Worm (Caenorhabditis elegans): ENCODE data around the gene denn-4.

Gene denn-4

DNA sequence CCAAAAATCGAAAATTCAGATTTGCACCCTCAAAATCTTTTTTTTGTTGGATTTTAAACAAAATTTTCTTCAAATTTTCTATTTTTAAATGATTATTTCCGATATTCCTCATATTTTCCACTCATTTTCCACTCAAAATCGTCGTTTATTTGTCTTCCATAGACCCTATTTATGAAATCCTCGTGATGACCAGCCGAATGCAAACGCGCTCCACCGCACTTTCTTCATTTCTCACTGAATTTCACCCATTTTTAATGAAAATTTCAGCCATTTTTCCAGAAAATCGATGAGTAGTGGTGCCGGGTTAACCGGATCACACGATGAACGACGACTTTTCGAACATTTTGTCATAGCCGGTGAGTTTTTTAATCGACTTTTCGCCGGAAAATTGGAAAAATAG lies at the start of gene denn-4:
Gene denn-4, plus strand, starts transcription at position 280 of the 400 bp plus-strand sequence.
- TF ChIP-seq W03F9.2 (tag; optimal IDR thresholded peaks at IDR 0.05) (no peak), dao-5 (tag; optimal IDR thresholded peaks at IDR 0.05) (no peak), him-1 (tag; optimal IDR thresholded peaks at IDR 0.05) (no peak)

DNA sequence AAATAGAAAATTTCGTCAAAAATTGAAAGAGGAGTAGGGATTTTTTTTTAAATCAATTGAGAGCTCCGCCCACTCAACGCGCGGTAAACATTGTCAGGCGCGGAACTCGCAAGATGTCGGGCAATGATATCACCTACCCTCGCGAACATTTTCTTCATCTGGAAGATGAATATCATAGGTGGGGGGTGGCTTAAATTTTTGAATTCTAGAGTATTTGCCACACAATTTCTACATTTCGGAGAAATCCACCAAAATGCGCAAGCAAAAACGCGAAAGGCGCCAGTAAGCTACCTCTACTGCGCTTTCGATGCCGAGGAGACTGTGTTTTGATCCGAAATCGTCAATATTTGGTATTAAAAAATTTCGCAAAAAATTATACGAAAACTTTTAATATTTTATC lies 45.3 kb upstream of the denn-4 start:
- TF ChIP-seq W03F9.2 (tag; optimal IDR thresholded peaks at IDR 0.05) (no peak), dao-5 (tag; optimal IDR thresholded peaks at IDR 0.05) (no peak), him-1 (tag; optimal IDR thresholded peaks at IDR 0.05) (no peak)

DNA sequence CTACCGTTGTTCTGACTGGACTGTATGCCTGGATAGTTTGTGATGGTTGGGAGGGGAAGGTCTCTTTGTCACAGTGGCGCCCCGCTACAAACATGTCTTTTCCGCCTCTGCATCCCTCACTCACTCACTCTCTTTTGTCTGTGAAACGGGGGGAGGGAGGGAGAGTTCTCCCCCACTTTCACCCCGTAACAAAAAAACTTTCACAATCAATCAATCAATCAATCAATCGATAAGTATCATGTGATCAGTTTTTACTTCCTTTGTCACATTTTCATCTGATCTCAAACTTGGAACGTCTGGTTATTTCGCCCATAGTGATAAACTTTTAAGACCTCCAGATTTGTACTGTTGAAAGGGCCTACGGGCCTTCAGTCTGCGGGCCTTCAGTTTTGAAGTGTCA lies 32.2 kb upstream of the denn-4 start:
- no peak for TF ChIP-seq him-1 (tag; optimal IDR thresholded peaks at IDR 0.05)
- no peak for TF ChIP-seq W03F9.2 (tag; optimal IDR thresholded peaks at IDR 0.05)
- TF ChIP-seq dao-5 (tag; optimal IDR thresholded peaks at IDR 0.05) = no peak

DNA sequence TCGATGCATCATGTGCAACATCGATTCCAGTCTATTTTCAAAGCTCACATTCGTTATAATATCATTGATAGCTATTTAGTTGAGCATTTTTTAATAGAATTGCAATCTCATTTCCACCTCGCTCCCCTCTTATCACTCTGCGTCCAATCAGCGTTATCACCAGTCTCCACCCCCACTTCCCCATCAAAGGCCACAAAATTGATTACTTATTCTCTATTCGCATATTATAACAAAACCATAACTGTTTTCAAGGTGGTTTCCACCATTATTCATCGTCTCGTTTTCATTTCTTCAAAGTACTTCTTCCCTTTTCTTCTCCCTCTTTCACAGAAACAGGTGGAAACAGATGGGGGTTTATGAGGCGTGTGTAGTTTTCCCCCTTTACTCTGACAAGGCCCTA lies 31.2 kb upstream of the denn-4 start:
- TF ChIP-seq W03F9.2 (tag; optimal IDR thresholded peaks at IDR 0.05) = no peak
- TF ChIP-seq him-1 (tag; optimal IDR thresholded peaks at IDR 0.05) = no peak
- no peak for TF ChIP-seq dao-5 (tag; optimal IDR thresholded peaks at IDR 0.05)

DNA sequence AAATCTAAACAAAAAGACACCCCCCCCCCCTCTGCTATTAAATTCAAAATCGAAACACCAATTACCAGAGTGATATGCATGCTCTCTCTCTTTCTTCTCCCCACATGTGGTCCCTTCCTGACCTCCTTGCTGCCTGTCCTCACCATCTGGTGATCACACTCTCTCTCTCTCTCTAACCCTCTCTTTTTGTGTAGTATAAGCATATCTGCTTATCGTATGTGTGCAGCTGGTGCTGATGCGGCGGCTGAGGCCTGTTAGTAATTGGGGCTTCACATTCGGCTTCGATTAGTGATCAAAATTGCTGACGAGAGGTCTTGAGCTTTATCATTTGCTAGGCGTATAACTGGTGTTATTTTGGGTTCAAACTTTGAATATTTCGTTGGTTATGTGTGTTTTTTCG lies 28.8 kb upstream of the denn-4 start:
- TF ChIP-seq him-1 (tag; optimal IDR thresholded peaks at IDR 0.05) (no peak), W03F9.2 (tag; optimal IDR thresholded peaks at IDR 0.05) (no peak), dao-5 (tag; optimal IDR thresholded peaks at IDR 0.05) (no peak)

DNA sequence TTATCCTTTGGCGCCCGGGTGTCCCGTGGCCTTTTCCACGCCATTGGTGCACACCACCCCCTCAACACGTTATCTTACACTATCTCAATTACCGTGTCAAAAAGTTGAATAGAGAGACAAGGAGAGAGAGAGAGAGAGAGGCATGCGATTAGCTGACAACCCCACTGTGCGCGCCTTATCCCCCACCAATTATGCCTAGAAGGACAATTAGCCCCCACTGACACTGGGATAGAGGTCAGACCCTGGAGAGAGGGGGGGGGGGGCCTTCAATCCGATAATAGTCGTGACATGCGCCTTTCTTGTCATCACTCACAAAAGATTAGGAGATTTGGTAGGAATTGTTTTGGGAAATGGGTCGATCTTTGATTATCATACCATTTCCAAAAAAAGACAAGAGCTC lies 27.7 kb upstream of the denn-4 start:
- TF ChIP-seq W03F9.2 (tag; optimal IDR thresholded peaks at IDR 0.05) = no peak
- no peak for TF ChIP-seq him-1 (tag; optimal IDR thresholded peaks at IDR 0.05)
- TF ChIP-seq dao-5 (tag; optimal IDR thresholded peaks at IDR 0.05) = no peak

DNA sequence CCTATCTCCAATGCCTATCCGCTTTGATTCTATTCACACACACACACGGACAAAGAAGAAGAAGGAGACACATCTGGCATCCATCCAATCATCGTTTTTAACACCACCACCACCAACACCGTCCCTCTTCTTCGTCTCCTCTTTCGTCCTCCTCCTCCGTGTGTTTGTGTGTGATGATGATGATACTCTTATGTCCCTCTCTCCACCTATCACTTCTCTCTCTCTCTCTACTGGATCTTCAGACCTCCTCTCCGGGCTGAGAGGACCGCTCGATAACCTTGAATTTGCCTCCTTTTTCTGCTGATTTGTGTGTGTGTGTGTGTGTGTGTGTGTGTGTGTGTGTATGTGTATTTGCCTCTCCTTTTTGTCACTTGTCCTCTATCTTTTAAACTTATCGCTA lies 22.8 kb upstream of the denn-4 start:
- no peak for TF ChIP-seq W03F9.2 (tag; optimal IDR thresholded peaks at IDR 0.05)
- TF ChIP-seq him-1 (tag; optimal IDR thresholded peaks at IDR 0.05) = no peak
- TF ChIP-seq dao-5 (tag; optimal IDR thresholded peaks at IDR 0.05) = no peak

DNA sequence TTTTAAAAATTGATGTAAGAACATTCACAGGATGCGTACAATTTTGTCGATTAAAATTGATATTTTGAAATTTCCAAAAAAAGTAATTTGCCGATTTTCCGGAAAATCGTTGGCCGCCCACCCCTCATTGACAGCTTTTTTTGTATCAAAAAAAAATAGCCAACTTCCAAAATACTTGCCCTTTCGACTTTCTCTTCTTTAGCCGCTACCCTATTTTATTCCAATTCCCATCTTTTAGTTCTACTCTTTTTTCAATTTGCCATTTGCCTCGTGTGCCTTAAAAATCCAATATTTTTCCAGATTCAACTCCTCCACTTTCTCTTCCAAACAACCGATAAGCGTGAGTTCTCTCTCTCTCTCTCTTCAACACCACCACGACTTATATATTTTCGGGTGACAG lies 21.8 kb upstream of the denn-4 start, which contains the start of gene egl-18:
Gene egl-18, plus strand, starts transcription at position 301 of the 400 bp plus-strand sequence.
- no peak for TF ChIP-seq W03F9.2 (tag; optimal IDR thresholded peaks at IDR 0.05)
- TF ChIP-seq dao-5 (tag; optimal IDR thresholded peaks at IDR 0.05) = no peak
- no peak for TF ChIP-seq him-1 (tag; optimal IDR thresholded peaks at IDR 0.05)

DNA sequence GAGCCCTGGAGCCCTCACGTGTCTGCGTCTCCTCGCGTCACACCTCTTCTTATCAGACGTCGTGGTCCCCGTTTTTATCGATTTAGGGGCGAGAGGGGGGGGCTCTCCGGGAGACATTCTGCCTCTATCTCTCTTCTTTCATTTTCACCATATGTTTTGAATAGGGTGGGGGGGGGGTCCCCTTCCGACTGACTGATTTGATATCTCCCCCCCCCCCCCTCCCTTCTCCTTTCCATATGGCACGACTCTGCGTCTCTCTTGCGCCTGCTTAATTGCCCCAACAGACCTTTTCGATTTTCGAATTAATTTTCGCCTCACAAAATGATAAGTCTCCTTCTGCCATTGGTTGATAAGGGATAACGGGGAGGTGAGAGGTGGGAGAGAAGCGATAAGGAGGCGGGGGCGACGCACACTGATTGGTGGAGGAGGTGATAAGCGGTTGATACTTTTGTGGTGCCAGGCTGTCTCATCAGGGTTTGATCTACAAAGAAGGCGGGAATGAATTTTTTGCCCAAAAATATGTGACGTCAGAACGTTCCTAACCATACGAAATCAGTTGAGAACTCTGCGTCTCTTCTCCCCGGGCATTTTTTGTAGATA lies 19.6 kb upstream of the denn-4 start:
- TF ChIP-seq him-1 (tag; optimal IDR thresholded peaks at IDR 0.05) = no peak
- TF ChIP-seq dao-5 (tag; optimal IDR thresholded peaks at IDR 0.05) = no peak
- TF ChIP-seq W03F9.2 (tag; optimal IDR thresholded peaks at IDR 0.05) = no peak

DNA sequence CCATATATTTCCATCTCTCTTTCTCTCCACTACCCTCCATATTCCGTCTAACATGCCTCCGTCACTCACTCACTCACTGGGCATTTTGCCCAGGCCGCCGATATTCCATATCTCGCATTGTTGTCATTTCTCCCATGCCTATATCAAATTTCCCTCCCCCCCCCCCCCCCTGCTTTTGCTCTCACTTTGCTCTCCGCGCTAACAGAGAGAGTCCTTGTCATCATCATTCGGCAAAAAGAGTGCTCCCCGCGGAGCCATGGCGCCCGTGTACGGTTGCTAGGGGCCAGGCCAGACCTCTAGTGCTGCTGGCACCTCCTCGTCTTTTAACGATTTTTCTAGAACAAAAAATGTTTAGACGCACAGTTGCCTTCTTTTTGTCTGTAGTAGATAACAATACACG lies 18.6 kb upstream of the denn-4 start:
- TF ChIP-seq him-1 (tag; optimal IDR thresholded peaks at IDR 0.05) = no peak
- no peak for TF ChIP-seq W03F9.2 (tag; optimal IDR thresholded peaks at IDR 0.05)
- TF ChIP-seq dao-5 (tag; optimal IDR thresholded peaks at IDR 0.05) = no peak

DNA sequence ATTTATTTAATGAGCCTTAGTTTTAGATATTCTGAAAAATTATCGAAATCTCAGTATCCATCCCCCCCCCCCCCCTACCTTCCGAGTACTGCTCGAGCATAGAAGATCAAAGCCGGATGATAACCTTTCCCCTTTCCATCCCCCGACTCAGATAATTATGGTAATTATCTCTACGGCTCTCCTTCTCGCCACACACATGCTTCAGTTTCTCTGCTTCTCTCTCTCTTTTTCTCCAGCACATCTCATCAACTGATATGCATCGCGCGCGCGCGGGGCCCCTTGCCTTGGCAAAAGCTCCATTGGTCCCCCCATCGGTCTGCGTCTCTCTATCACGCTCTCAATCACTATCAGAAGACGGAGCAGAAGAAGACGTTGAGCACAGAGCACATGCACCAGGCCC lies 17.1 kb upstream of the denn-4 start:
- TF ChIP-seq dao-5 (tag; optimal IDR thresholded peaks at IDR 0.05) = no peak
- TF ChIP-seq W03F9.2 (tag; optimal IDR thresholded peaks at IDR 0.05) = no peak
- no peak for TF ChIP-seq him-1 (tag; optimal IDR thresholded peaks at IDR 0.05)

DNA sequence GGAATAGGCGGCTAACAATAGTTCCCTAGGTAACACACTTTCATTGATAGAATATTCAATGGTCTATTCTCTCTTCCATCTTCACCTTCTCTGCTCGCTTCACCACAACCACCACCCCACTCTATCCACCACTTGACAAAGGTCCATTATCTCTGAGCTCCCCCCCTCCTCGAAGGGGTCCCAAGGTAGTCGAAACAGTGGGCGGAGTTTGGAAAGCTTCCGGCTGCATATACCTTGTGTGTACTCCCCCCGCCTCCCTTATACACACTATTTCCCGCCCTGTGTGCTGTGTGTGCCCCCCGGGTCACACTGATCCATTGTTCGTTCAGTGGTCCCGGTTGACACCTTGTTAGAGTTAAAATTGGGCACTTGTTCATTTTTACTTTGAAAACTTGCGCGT lies 15.3 kb upstream of the denn-4 start:
- TF ChIP-seq him-1 (tag; optimal IDR thresholded peaks at IDR 0.05) (no peak), dao-5 (tag; optimal IDR thresholded peaks at IDR 0.05) (no peak), W03F9.2 (tag; optimal IDR thresholded peaks at IDR 0.05) (no peak)

DNA sequence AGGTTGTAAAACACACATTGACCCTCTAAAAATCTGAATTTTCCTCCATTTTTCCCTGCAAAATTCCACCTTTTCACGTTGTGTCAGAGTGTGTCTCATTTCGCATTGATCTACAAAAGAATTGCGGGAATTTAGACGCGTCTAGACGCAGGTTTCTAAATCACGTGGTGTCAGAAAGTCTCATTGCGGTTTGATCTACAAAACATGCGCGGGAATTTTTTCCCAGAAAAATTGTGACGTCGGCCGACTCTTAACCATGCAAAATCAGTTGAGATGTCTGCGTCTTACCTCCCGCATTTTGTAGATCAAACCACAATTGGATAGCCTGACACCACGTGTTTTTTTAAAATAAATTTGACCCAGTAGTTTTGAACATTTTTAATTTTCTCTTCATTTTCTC lies 14.9 kb upstream of the denn-4 start:
- TF ChIP-seq W03F9.2 (tag; optimal IDR thresholded peaks at IDR 0.05) (no peak), him-1 (tag; optimal IDR thresholded peaks at IDR 0.05) (no peak), dao-5 (tag; optimal IDR thresholded peaks at IDR 0.05) (no peak)

DNA sequence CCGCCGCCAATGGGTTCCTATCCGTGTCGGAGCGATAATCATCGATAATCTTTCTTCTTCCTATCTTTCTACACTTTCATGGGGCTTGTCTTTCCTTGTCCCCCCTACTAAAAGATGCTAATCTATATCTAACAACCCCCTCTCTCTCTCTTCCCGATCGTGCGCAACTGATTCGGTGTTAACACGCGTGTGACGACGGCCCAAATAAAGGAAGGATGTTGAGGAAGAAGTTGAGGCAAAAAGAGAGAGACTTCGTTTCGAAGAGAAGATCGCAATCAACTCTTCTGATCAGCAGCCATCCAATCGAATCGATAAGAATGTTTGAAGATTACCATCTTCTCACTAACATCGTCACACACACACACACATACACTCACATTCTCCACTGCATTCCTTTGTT lies 12.5 kb upstream of the denn-4 start:
- TF ChIP-seq dao-5 (tag; optimal IDR thresholded peaks at IDR 0.05) = no peak
- no peak for TF ChIP-seq him-1 (tag; optimal IDR thresholded peaks at IDR 0.05)
- TF ChIP-seq W03F9.2 (tag; optimal IDR thresholded peaks at IDR 0.05) = no peak

DNA sequence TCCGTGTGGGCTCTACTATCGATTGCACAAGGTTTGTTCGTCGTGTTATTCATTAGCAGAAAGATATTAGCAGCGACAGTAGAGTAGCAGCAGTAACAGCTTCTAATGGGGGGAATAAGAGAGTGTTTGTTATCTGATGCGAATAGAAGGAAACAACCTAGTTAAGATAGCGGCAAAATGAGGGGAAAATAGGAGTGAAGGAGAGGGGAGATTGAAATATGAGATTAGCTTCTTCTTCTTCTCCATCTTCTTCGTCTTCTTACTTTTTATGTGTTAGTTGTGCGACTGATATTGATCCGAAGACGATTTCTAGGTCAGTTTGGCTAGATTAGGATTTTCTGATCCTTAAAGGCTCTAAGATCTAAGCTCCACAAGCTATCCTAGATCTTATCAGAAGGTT lies 8.9 kb upstream of the denn-4 start:
- no peak for TF ChIP-seq dao-5 (tag; optimal IDR thresholded peaks at IDR 0.05)
- no peak for TF ChIP-seq him-1 (tag; optimal IDR thresholded peaks at IDR 0.05)
- no peak for TF ChIP-seq W03F9.2 (tag; optimal IDR thresholded peaks at IDR 0.05)
